Worm (Caenorhabditis elegans) whole organism, mixed stage, embryonic: ENCODE results near the gene faxc-2.
"Not testable (repeated sequence)": the region's sequence is repeated elsewhere in the genome, so short reads cannot be mapped to it uniquely, and the experiment has no call there.

Experiments
- M03D4.4 ChIP-seq: sonication (generic microtip); optimal IDR thresholded peaks from 2 replicates; lab custom pipeline; 2017; ENCODE audit warnings: mild to moderate bottlenecking, missing genetic modification characterization, missing compliant biosample characterization
- bed-3 ChIP-seq: fragments of 200-800 bp; sonication (Bioruptor generic); optimal IDR thresholded peaks from 3 replicates; lab custom pipeline; 2018; ENCODE audit warnings: mild to moderate bottlenecking, missing genetic modification characterization, moderate library complexity, missing compliant biosample characterization
- blmp-1 ChIP-seq: fragments of 150-350 bp; optimal IDR thresholded peaks from 2 replicates; lab custom pipeline; 2014; ENCODE audit warnings: missing biosample characterization, missing genetic modification characterization
- ceh-39 ChIP-seq: fragments of 150-350 bp; optimal IDR thresholded peaks from 2 replicates; lab custom pipeline; 2014; ENCODE audit warnings: missing biosample characterization, missing genetic modification characterization
- ceh-43 ChIP-seq: fragments of 200-800 bp; sonication (Bioruptor generic); optimal IDR thresholded peaks from 2 replicates; lab custom pipeline; 2018; ENCODE audit warnings: mild to moderate bottlenecking, missing genetic modification characterization, moderate library complexity, missing compliant biosample characterization
- ces-1 ChIP-seq: fragments of 150-350 bp; optimal IDR thresholded peaks from 2 replicates; lab custom pipeline; 2014; ENCODE audit warnings: missing biosample characterization, missing genetic modification reagents, missing genetic modification characterization
- cnd-1 ChIP-seq: fragments of 200-800 bp; sonication (Bioruptor generic); optimal IDR thresholded peaks from 2 replicates; lab custom pipeline; 2018; ENCODE audit warnings: mild to moderate bottlenecking, missing genetic modification characterization, missing compliant biosample characterization
- drap-1 ChIP-seq: fragments of 200-800 bp; sonication (Bioruptor generic); optimal IDR thresholded peaks from 3 replicates; lab custom pipeline; 2018; ENCODE audit warnings: mild to moderate bottlenecking, missing genetic modification characterization, missing compliant biosample characterization
- elt-1 ChIP-seq: sonication (generic microtip); optimal IDR thresholded peaks from 2 replicates; lab custom pipeline; 2017; ENCODE audit warnings: missing genetic modification characterization, mild to moderate bottlenecking, missing compliant biosample characterization, antibody characterized with exemption, moderate library complexity, borderline replicate concordance; ENCODE audit not compliant: insufficient read depth
- elt-3 ChIP-seq: fragments of 150-350 bp; optimal IDR thresholded peaks from 2 replicates; lab custom pipeline; 2014; ENCODE audit warnings: missing biosample characterization, missing genetic modification characterization
- flh-1 ChIP-seq: fragments of 200-800 bp; sonication (Bioruptor generic); optimal IDR thresholded peaks from 2 replicates; lab custom pipeline; 2018; ENCODE audit warnings: mild to moderate bottlenecking, missing genetic modification characterization, moderate library complexity, missing compliant biosample characterization
- ham-2 ChIP-seq: fragments of 200-800 bp; sonication (Bioruptor generic); optimal IDR thresholded peaks from 2 replicates; lab custom pipeline; 2018; ENCODE audit warnings: mild to moderate bottlenecking, missing genetic modification characterization, missing compliant biosample characterization
- hlh-1 ChIP-seq: fragments of 150-350 bp; optimal IDR thresholded peaks from 2 replicates; lab custom pipeline; 2014; ENCODE audit warnings: missing biosample characterization, missing genetic modification reagents, missing genetic modification characterization
- lin-13 ChIP-seq: fragments of 150-350 bp; optimal IDR thresholded peaks from 2 replicates; lab custom pipeline; 2014; ENCODE audit warnings: missing biosample characterization, missing genetic modification characterization
- lin-32 ChIP-seq: fragments of 200-800 bp; sonication (Bioruptor generic); optimal IDR thresholded peaks from 2 replicates; lab custom pipeline; 2018; ENCODE audit warnings: mild to moderate bottlenecking, missing genetic modification characterization, missing compliant biosample characterization
- lsy-2 ChIP-seq: fragments of 150-350 bp; optimal IDR thresholded peaks from 2 replicates; lab custom pipeline; 2014; ENCODE audit warnings: missing biosample characterization, missing genetic modification characterization
- mab-5 ChIP-seq: fragments of 150-350 bp; optimal IDR thresholded peaks from 2 replicates; lab custom pipeline; 2014; ENCODE audit warnings: missing biosample characterization, missing genetic modification characterization
- mep-1 ChIP-seq: fragments of 150-350 bp; optimal IDR thresholded peaks from 2 replicates; lab custom pipeline; 2017; ENCODE audit warnings: missing biosample characterization, missing genetic modification reagents, missing genetic modification characterization, inconsistent platforms
- nhr-12 ChIP-seq: fragments of 150-350 bp; optimal IDR thresholded peaks from 2 replicates; lab custom pipeline; 2014; ENCODE audit warnings: missing biosample characterization, missing genetic modification characterization
- nhr-237 ChIP-seq: fragments of 150-350 bp; optimal IDR thresholded peaks from 2 replicates; lab custom pipeline; 2014; ENCODE audit warnings: missing biosample characterization, missing genetic modification characterization
- nhr-28 ChIP-seq: fragments of 150-350 bp; optimal IDR thresholded peaks from 2 replicates; lab custom pipeline; 2014; ENCODE audit warnings: missing biosample characterization, missing genetic modification characterization
- snpc-4 ChIP-seq: fragments of 150-350 bp; optimal IDR thresholded peaks from 2 replicates; lab custom pipeline; 2014; ENCODE audit warnings: missing biosample characterization, missing genetic modification characterization
- sptf-1 ChIP-seq: sonication (generic microtip); optimal IDR thresholded peaks from 2 replicates; lab custom pipeline; 2017; ENCODE audit warnings: mild to moderate bottlenecking, missing genetic modification characterization, moderate library complexity, missing compliant biosample characterization
- tbx-8 ChIP-seq: fragments of 200-800 bp; sonication (Bioruptor generic); optimal IDR thresholded peaks from 2 replicates; lab custom pipeline; 2018; ENCODE audit warnings: mild to moderate bottlenecking, missing genetic modification characterization, moderate library complexity, missing compliant biosample characterization
- unc-62 ChIP-seq: fragments of 150-350 bp; optimal IDR thresholded peaks from 2 replicates; lab custom pipeline; 2014; ENCODE audit warnings: missing biosample characterization, missing genetic modification reagents, missing genetic modification characterization
- zip-8 ChIP-seq: fragments of 150-350 bp; optimal IDR thresholded peaks from 2 replicates; lab custom pipeline; 2014; ENCODE audit warnings: missing biosample characterization, missing genetic modification characterization
- ztf-11 ChIP-seq: fragments of 150-350 bp; optimal IDR thresholded peaks from 2 replicates; lab custom pipeline; 2014; ENCODE audit warnings: missing biosample characterization, missing genetic modification characterization

faxc-2 gene

DNA sequence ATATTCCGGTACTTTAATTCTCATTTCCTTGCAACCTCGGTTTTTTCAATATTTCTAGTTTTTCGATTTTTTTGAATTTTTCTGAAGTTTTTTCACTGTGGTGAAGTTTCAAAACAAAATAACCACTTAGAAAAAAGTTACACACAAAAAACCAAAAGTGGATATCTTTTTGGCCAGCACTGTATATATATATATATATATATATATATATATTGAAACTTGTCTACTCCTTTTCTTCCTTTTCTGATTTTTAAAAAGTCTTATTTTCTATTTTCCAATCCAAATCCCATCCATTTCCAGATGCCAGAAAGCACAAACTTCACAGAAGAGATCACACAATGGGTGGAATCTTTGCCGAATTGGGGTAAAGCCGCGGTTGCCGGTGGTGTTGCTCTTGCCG lies at the start of gene faxc-2:
Gene faxc-2, plus strand, starts transcription at position 301 of the 400 bp plus-strand sequence.
- TF ChIP-seq mep-1 (tag; lab: Kevin White, UChicago); lin-13 (tag; lab: Kevin White, UChicago); nhr-12: not testable (repeated sequence)

DNA sequence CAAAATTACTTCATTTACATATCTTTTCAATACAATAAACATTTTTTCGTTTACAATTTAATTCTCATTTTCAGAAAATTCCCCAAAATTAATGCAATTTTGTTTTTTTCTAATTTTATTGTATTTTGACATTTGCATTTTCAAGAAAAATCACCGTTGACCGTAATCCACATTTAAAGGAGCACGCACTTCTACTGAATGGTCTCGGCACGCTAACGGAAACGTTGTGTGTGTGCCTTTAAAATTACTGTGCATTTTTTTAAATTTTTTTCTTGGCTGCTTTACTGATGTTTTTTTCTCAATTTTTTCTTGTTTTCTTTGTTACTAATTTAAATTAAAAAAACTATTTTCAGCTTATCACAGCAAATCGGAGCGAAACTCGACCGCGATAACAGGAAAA lies 48.5 kb upstream of the faxc-2 start:
- TF ChIP-seq tbx-8 (GFP tag; lab: Kevin White, UChicago) (no peak), ham-2 (no peak), zip-8 (tag; lab: Kevin White, UChicago) (no peak), nhr-12 (no peak), unc-62 (GFP tag; lab: Kevin White, UChicago) (no peak), sptf-1 (tag; lab: Kevin White, UChicago) (no peak)

DNA sequence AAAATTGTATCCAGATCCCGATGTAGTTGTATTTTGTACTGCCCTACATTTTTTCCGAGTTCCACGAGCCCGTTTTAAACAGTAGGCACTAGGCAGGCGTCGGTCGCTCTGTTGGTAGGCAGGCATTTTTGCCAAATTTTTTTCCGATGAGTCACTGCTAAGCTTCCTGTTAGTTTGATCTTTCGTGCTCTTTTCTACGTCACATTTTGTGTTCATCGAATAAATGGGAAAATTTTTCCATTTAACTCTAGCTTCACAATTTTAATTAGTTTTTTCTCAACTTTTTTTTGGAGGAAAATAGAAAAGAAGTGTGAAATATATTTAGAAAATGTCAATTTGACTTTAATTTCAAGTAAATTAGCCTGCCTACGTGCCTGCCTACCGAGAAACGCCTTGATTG lies 41.8 kb upstream of the faxc-2 start:
- TF ChIP-seq M03D4.4 (no peak), hlh-1 (tag; lab: Kevin White, UChicago) (no peak), ceh-43 (GFP tag; lab: Kevin White, UChicago) (no peak), flh-1 (GFP tag; lab: Kevin White, UChicago) (no peak), drap-1 (no peak), mab-5 (tag; lab: Kevin White, UChicago) (no peak), bed-3 (no peak), ztf-11 (no peak)

DNA sequence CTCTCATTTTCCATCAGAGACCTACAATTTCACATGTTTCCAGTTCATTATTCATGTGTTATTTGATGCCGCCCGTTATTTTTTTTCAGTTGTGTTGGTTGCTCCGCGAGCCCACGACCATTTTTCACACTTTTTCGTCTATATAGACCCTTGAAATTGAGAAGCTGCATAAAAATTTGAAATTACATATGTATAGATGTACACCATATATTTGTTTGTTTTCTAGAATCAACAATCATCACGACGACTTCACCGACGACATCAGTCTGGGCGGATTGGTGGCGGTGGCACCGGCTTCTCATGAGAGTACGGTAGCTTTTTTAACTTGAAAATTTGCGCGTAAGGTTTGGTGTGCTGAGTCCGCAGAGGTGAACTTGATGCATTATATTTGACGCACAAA lies 38.3 kb upstream of the faxc-2 start, which contains the start of gene Y48C3A.5:
Gene Y48C3A.5, plus strand, starts transcription at position 301 of the 400 bp plus-strand sequence.
- no peak for TF ChIP-seq cnd-1 (tag; lab: Kevin White, UChicago)

DNA sequence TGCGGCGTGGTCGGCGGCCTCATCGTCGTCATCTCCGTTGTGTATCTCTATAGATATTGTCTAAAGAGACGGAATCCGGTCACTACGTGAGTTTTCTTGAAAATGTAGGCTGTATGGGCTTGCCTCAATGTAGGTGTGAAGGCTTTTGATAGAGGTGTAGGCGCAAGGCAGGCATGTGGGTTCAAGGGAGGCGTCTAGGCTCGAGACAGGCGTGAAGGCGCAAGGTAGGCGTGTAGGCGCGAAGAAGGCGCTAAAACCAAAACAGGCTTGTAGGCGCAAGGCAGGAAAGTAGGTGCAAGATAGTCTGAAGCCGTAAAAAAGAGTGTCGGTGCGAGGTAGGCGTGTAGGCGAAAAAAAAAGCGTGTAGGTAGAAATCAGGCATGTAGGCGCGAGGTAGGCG lies 30.9 kb upstream of the faxc-2 start:
- no peak for TF ChIP-seq snpc-4
- TF ChIP-seq nhr-12 = no peak
- TF ChIP-seq ztf-11 = no peak
- TF ChIP-seq mep-1 (tag; lab: Kevin White, UChicago) = no peak
- TF ChIP-seq blmp-1 (tag; lab: Kevin White, UChicago) = no peak

DNA sequence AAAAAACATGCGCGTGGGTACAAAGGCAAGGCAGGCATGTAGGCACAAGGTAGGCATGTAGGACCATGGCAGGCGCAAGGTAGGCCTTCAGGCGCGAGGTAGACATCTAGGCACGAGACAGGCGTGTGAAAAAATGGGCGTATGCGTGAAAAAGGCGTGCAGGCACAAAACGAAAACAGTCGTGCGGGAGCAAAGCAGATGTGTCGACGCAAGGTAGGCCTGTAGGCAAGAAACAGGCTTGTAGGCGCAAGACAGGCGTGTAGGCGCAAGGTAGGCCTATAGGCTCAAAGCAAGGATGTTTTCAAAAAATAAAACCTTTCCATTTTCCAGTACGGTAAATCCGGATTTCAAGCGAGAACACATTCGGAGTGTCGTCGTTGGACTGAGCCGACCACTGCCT lies 30.4 kb upstream of the faxc-2 start:
- TF ChIP-seq flh-1 (GFP tag; lab: Kevin White, UChicago) (no peak), lin-13 (tag; lab: Kevin White, UChicago) (no peak), elt-3 (tag; lab: Kevin White, UChicago) (no peak), elt-1 (tag; lab: Kevin White, UChicago) (no peak), ztf-11 (no peak), nhr-237 (tag; lab: Kevin White, UChicago) (no peak), bed-3 (no peak), cnd-1 (tag; lab: Kevin White, UChicago) (no peak), tbx-8 (GFP tag; lab: Kevin White, UChicago) (no peak), ceh-39 (tag; lab: Kevin White, UChicago) (no peak), mep-1 (tag; lab: Kevin White, UChicago) (no peak), ceh-43 (GFP tag; lab: Kevin White, UChicago) (no peak), mab-5 (tag; lab: Kevin White, UChicago) (no peak), hlh-1 (tag; lab: Kevin White, UChicago) (no peak), nhr-28 (tag; lab: Kevin White, UChicago) (no peak), blmp-1 (tag; lab: Kevin White, UChicago) (no peak), M03D4.4 (no peak), snpc-4 (no peak), drap-1 (no peak), nhr-12 (no peak)

DNA sequence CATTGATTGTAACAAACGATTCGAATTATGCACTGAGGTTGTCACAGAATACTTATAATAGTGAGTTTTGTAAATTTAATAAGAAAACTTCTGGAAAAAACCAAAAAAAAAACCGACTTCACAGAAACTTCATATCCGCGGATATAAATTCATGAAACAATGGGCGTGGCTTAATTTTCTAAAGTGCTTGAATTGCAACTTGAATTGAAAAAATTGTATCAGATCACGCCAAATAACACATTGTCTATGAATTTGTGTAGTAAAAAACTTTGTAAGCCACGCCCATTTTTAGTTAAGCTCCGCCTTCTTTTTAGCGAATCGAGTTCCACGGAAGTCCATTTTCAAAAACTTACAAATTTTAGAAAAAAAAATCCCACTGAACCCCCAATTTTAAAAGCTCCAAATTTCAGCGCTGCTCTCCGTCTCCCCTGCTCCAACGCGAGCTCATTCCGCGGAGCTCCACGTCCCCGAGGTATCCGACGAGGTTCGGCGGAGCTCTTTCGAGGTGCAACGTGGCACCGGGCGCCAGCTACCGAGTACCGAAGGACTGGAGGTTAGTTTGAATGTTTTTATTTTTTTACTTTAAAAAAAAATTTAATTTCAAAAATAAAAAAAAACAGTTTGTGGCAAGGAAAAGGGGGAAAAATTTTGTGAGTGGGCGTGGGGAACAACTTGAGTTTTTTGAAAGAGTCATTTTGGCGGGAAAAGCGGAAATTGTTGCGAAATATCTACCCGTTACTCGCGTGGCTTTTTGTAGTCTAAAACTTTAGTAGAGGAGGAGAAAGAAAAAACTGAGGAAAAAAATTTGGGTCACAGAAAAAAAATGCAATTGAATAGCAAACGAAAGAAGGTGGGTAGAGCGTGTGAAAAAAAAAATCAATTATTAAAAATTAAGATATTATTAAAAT lies 29.6 kb upstream of the faxc-2 start:
- TF ChIP-seq mep-1 (tag; lab: Kevin White, UChicago) (no peak), lin-32 (GFP tag; lab: Kevin White, UChicago) (no peak), tbx-8 (GFP tag; lab: Kevin White, UChicago) (no peak), lsy-2 (tag; lab: Kevin White, UChicago) (no peak), ces-1 (GFP tag; lab: Kevin White, UChicago) (no peak)
